Fruit fly (Drosophila melanogaster) whole organism, embryonic: ENCODE data around the gene Chro.

Experiments used
- Ada2b ChIP-seq: fragments of 200-800 bp; sonication (Bioruptor generic); IDR thresholded peaks from 2 replicates; pipeline ENCODE4 v1.3.6; 2022; ENCODE audit warnings: missing biosample characterization, missing genetic modification characterization
- Atf3 ChIP-seq: fragments of 200-800 bp; sonication (Bioruptor generic); optimal IDR thresholded peaks from 3 replicates; lab custom pipeline; 2016; ENCODE audit warnings: missing biosample characterization, missing genetic modification characterization
- Atf6 ChIP-seq: fragments of 200-800 bp; sonication (Bioruptor generic); IDR thresholded peaks from 2 replicates; pipeline ENCODE4 v1.3.6; 2022; ENCODE audit warnings: missing biosample characterization, missing genetic modification characterization
- B-H2 ChIP-seq: fragments of 200-800 bp; sonication (Bioruptor generic); optimal IDR thresholded peaks from 2 replicates; lab custom pipeline; 2018; ENCODE audit warnings: missing biosample characterization, mild to moderate bottlenecking, missing genetic modification characterization
- Bdp1 ChIP-seq: fragments of 200-800 bp; sonication (Bioruptor generic); optimal IDR thresholded peaks from 3 replicates; lab custom pipeline; 2016; ENCODE audit warnings: missing biosample characterization, missing genetic modification characterization
- CG11504 ChIP-seq: fragments of 200-800 bp; sonication (Bioruptor generic); optimal IDR thresholded peaks from 3 replicates; lab custom pipeline; 2019; ENCODE audit warnings: missing biosample characterization, mild to moderate bottlenecking, missing genetic modification characterization, moderate library complexity
- CG11723 ChIP-seq: fragments of 200-800 bp; sonication (Bioruptor generic); optimal IDR thresholded peaks from 2 replicates; lab custom pipeline; 2017; ENCODE audit warnings: missing biosample characterization, mild to moderate bottlenecking, missing genetic modification characterization
- CG12659 ChIP-seq: fragments of 200-800 bp; sonication (Bioruptor generic); optimal IDR thresholded peaks from 3 replicates; lab custom pipeline; 2017; ENCODE audit warnings: mild to moderate bottlenecking, missing biosample characterization, missing genetic modification reagents, missing genetic modification characterization
- CG14014 ChIP-seq: fragments of 200-800 bp; sonication (Bioruptor generic); IDR thresholded peaks from 2 replicates; pipeline ENCODE4 v1.3.6; 2022; ENCODE audit warnings: missing biosample characterization, missing genetic modification characterization
- CG15601 ChIP-seq: fragments of 200-800 bp; sonication (Bioruptor generic); optimal IDR thresholded peaks from 3 replicates; lab custom pipeline; 2019; ENCODE audit warnings: missing biosample characterization, mild to moderate bottlenecking, missing genetic modification characterization, moderate library complexity
- CG15696 ChIP-seq: fragments of 200-800 bp; sonication (Bioruptor generic); optimal IDR thresholded peaks from 2 replicates; lab custom pipeline; 2019; ENCODE audit warnings: missing biosample characterization, mild to moderate bottlenecking, missing genetic modification characterization, moderate library complexity
- CG17186 ChIP-seq: fragments of 200-800 bp; sonication (Bioruptor generic); optimal IDR thresholded peaks from 3 replicates; lab custom pipeline; 2017; ENCODE audit warnings: missing biosample characterization, missing genetic modification reagents, missing genetic modification characterization
- CG18764 ChIP-seq: fragments of 200-800 bp; sonication (Bioruptor generic); optimal IDR thresholded peaks from 3 replicates; lab custom pipeline; 2016; ENCODE audit warnings: missing biosample characterization, missing genetic modification characterization
- CG2875 ChIP-seq: fragments of 200-800 bp; sonication (Bioruptor generic); optimal IDR thresholded peaks from 2 replicates; lab custom pipeline; 2017; ENCODE audit warnings: missing biosample characterization, mild to moderate bottlenecking, missing genetic modification characterization, missing genetic modification reagents
- CG31224 ChIP-seq: fragments of 200-800 bp; sonication (Bioruptor generic); IDR thresholded peaks from 2 replicates; pipeline ENCODE4 v1.3.6; 2022; ENCODE audit warnings: missing biosample characterization, missing genetic modification characterization
- CG32532 ChIP-seq: fragments of 200-800 bp; sonication (Bioruptor generic); IDR thresholded peaks from 2 replicates; pipeline ENCODE4 v1.3.6; 2022; ENCODE audit warnings: missing biosample characterization, missing genetic modification characterization
- CG3281 ChIP-seq: fragments of 200-800 bp; sonication (Bioruptor generic); optimal IDR thresholded peaks from 3 replicates; lab custom pipeline; 2017; ENCODE audit warnings: missing biosample characterization, mild to moderate bottlenecking, missing genetic modification characterization
- CG33213 ChIP-seq: fragments of 200-800 bp; sonication (Bioruptor generic); optimal IDR thresholded peaks from 3 replicates; lab custom pipeline; 2016; ENCODE audit warnings: missing biosample characterization, missing genetic modification characterization
- CG34376 ChIP-seq: fragments of 200-800 bp; sonication (Bioruptor generic); optimal IDR thresholded peaks from 2 replicates; lab custom pipeline; 2018; ENCODE audit warnings: missing biosample characterization, mild to moderate bottlenecking, missing genetic modification characterization
- CG3726 ChIP-seq: fragments of 200-800 bp; sonication (Bioruptor generic); IDR thresholded peaks from 3 replicates; pipeline ENCODE4, ENCODE4 v1.3.6; 2022; ENCODE audit warnings: missing biosample characterization, missing genetic modification characterization
- CG4360 ChIP-seq: fragments of 200-800 bp; sonication (Bioruptor generic); IDR thresholded peaks from 2 replicates; pipeline ENCODE4 v1.3.6; 2022; ENCODE audit warnings: missing biosample characterization, missing genetic modification characterization
- CG4424 ChIP-seq: fragments of 200-800 bp; sonication (Bioruptor generic); optimal IDR thresholded peaks from 3 replicates; lab custom pipeline; 2016; ENCODE audit warnings: missing biosample characterization, missing genetic modification characterization
- CG6683 ChIP-seq: fragments of 200-800 bp; sonication (Bioruptor generic); optimal IDR thresholded peaks from 2 replicates; lab custom pipeline; 2017; ENCODE audit warnings: missing biosample characterization, mild to moderate bottlenecking, missing genetic modification characterization, missing genetic modification reagents
- CG7786 ChIP-seq: fragments of 200-800 bp; sonication (Bioruptor generic); optimal IDR thresholded peaks from 2 replicates; lab custom pipeline; 2016; ENCODE audit warnings: missing biosample characterization, missing genetic modification characterization
- CG8089 ChIP-seq: fragments of 200-800 bp; sonication (Bioruptor generic); optimal IDR thresholded peaks from 3 replicates; lab custom pipeline; 2016; ENCODE audit warnings: missing biosample characterization, missing genetic modification characterization
- CHES-1-like ChIP-seq: fragments of 200-800 bp; sonication (Bioruptor generic); optimal IDR thresholded peaks from 2 replicates; lab custom pipeline; 2016; ENCODE audit warnings: missing biosample characterization, missing genetic modification characterization
- Camta ChIP-seq: fragments of 200-800 bp; sonication (Bioruptor generic); optimal IDR thresholded peaks from 2 replicates; lab custom pipeline; 2016; ENCODE audit warnings: missing biosample characterization, missing genetic modification characterization
- Dip2 ChIP-seq: fragments of 200-800 bp; sonication (Bioruptor generic); IDR thresholded peaks from 2 replicates; pipeline ENCODE4 v1.3.6; 2022; ENCODE audit warnings: missing biosample characterization, missing genetic modification characterization
- Doc3 ChIP-seq: fragments of 200-800 bp; sonication (Bioruptor generic); IDR thresholded peaks from 3 replicates; pipeline ENCODE4 v1.3.6; 2022; ENCODE audit warnings: missing biosample characterization, missing genetic modification characterization; ENCODE audit not compliant: partially characterized antibody
- Gsc ChIP-seq: fragments of 200-800 bp; sonication (Bioruptor generic); IDR thresholded peaks from 2 replicates; pipeline ENCODE4 v1.3.6; 2022; ENCODE audit warnings: missing biosample characterization, missing genetic modification characterization
- HLH3B ChIP-seq: fragments of 200-800 bp; sonication (Bioruptor generic); IDR thresholded peaks from 2 replicates; pipeline ENCODE4 v1.3.6; 2022; ENCODE audit warnings: missing biosample characterization, missing genetic modification characterization
- MESR4 ChIP-seq: fragments of 200-800 bp; sonication (Bioruptor generic); optimal IDR thresholded peaks from 2 replicates; lab custom pipeline; 2018; ENCODE audit warnings: missing biosample characterization, mild to moderate bottlenecking, missing genetic modification characterization, moderate library complexity
- Nf-YC ChIP-seq: fragments of 200-800 bp; optimal IDR thresholded peaks from 3 replicates; lab custom pipeline; 2019; ENCODE audit warnings: missing biosample characterization, mild to moderate bottlenecking, missing genetic modification characterization, moderate library complexity
- Trl ChIP-seq, 3 experiments: fragments of >200 bp in 2 of 3; fragments of 200-800 bp in 1 of 3; sonication (Bioruptor generic) in 1 of 3; optimal IDR thresholded peaks; 2 replicates in 1 of 3; 3 replicates in 2 of 3; lab custom pipeline; 2016 to 2017; ENCODE audit warnings: missing biosample characterization in 1 of 3, missing genetic modification characterization in 1 of 3
- abd-A ChIP-seq: fragments of 200-800 bp; sonication (Bioruptor generic); optimal IDR thresholded peaks from 3 replicates; lab custom pipeline; 2019; ENCODE audit warnings: missing biosample characterization, mild to moderate bottlenecking, missing genetic modification characterization, moderate library complexity
- ara ChIP-seq: fragments of 200-800 bp; sonication (Bioruptor generic); IDR thresholded peaks from 2 replicates; pipeline ENCODE4 v1.3.6; 2022; ENCODE audit warnings: missing biosample characterization, missing genetic modification characterization
- ash1 ChIP-seq: fragments of 200-800 bp; sonication (Bioruptor generic); optimal IDR thresholded peaks from 2 replicates; lab custom pipeline; 2018; ENCODE audit warnings: missing biosample characterization, mild to moderate bottlenecking, missing genetic modification characterization
- bcd ChIP-seq: fragments of 200-800 bp; sonication (Bioruptor generic); optimal IDR thresholded peaks from 2 replicates; lab custom pipeline; 2017; ENCODE audit warnings: missing biosample characterization, mild to moderate bottlenecking, missing genetic modification characterization
- chm ChIP-seq: fragments of 200-800 bp; sonication (Bioruptor generic); IDR thresholded peaks from 2 replicates; pipeline ENCODE4 v1.3.6; 2022; ENCODE audit warnings: missing biosample characterization, missing genetic modification characterization
- dmrt99B ChIP-seq: fragments of 200-800 bp; sonication (Bioruptor generic); optimal IDR thresholded peaks from 2 replicates; lab custom pipeline; 2018; ENCODE audit warnings: missing biosample characterization, mild to moderate bottlenecking, missing genetic modification characterization, moderate library complexity
- exex ChIP-seq: fragments of 200-800 bp; sonication (Bioruptor generic); optimal IDR thresholded peaks from 4 replicates; lab custom pipeline; 2018; ENCODE audit warnings: missing biosample characterization, mild to moderate bottlenecking, missing genetic modification characterization, moderate library complexity
- gem ChIP-seq: fragments of 200-800 bp; sonication (Bioruptor generic); optimal IDR thresholded peaks from 2 replicates; lab custom pipeline; 2019; ENCODE audit warnings: missing biosample characterization, mild to moderate bottlenecking, missing genetic modification characterization, moderate library complexity
- hth ChIP-seq: fragments of >200 bp; optimal IDR thresholded peaks from 2 replicates; lab custom pipeline; 2017; ENCODE audit warnings: inconsistent platforms
- ind ChIP-seq: fragments of 200-800 bp; sonication (Bioruptor generic); optimal IDR thresholded peaks from 3 replicates; lab custom pipeline; 2016; ENCODE audit warnings: missing biosample characterization, missing genetic modification characterization
- insv ChIP-seq, 2 experiments: fragments of 200-800 bp; sonication (Bioruptor generic); optimal IDR thresholded peaks; 3 replicates each; lab custom pipeline; 2016 to 2018; ENCODE audit warnings: missing biosample characterization in 2 of 2, missing genetic modification characterization in 2 of 2
- inv ChIP-seq: fragments of 200-800 bp; sonication (Bioruptor generic); IDR thresholded peaks from 2 replicates; pipeline ENCODE4 v1.3.6; 2022; ENCODE audit warnings: missing biosample characterization, missing genetic modification characterization; ENCODE audit not compliant: partially characterized antibody
- sens ChIP-seq: fragments of 200-800 bp; sonication (Bioruptor generic); peaks from one replicate; lab custom pipeline; 2016; ENCODE audit warnings: missing biosample characterization, missing genetic modification characterization
- shn ChIP-seq: fragments of 200-800 bp; sonication (Bioruptor generic); optimal IDR thresholded peaks from 3 replicates; lab custom pipeline; 2016; ENCODE audit warnings: missing biosample characterization, missing genetic modification characterization
- slbo ChIP-seq: fragments of 200-800 bp; sonication (Bioruptor generic); IDR thresholded peaks from 2 replicates; pipeline ENCODE4 v1.3.6; 2022; ENCODE audit warnings: missing biosample characterization, missing genetic modification characterization
- ttk ChIP-seq: fragments of 200-800 bp; sonication (Bioruptor generic); IDR thresholded peaks from 2 replicates; pipeline ENCODE4 v2.1.2; 2022; ENCODE audit warnings: missing biosample characterization, missing genetic modification characterization
- tup ChIP-seq: fragments of 200-800 bp; sonication (Bioruptor generic); optimal IDR thresholded peaks from 2 replicates; lab custom pipeline; 2016; ENCODE audit warnings: missing biosample characterization, mild to moderate bottlenecking, missing genetic modification characterization, moderate library complexity
- twi ChIP-seq: fragments of 200-800 bp; optimal IDR thresholded peaks from 2 replicates; lab custom pipeline; 2019; ENCODE audit warnings: missing biosample characterization, mild to moderate bottlenecking, missing genetic modification characterization, moderate library complexity

Gene Chro

DNA sequence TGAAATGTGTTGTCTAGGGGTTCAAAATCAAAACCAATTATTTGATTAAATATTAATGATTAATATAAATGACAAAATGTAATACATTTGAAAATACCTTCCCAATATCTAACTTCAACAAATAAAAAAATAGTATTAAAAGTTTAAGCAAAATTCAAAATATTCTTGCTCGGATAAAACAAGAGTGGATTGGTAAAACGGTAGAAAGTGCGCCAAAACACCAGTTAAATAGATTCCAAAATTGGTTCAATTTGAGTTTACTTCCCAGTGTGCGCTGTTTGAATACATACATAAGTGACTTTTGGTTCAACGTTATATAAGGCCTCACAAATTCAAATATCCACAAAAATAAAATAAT, 13.7 kb downstream of the Chro start (continued):
- TF ChIP-seq chm (GFP tag; lab: Robert Waterston, UW) (no peak), CG33213 (no peak), CG11723 (GFP tag; lab: Kevin White, UChicago) (peak; percentile 45), Bdp1 (GFP tag; lab: Kevin White, UChicago) (no peak), MESR4 (GFP tag; lab: Kevin White, UChicago) (no peak), Camta (GFP tag; lab: Kevin White, UChicago) (no peak), CG2875 (GFP tag; lab: Kevin White, UChicago) (peak; percentile 23), exex (no peak), slbo (GFP tag; lab: Robert Waterston, UW) (peak; percentile 71), CG3281 (GFP tag; lab: Kevin White, UChicago) (peak; percentile 76), ind (GFP tag; lab: Kevin White, UChicago) (peak; percentile 58), CG4360 (GFP tag; lab: Robert Waterston, UW) (no peak), shn (GFP tag; lab: Kevin White, UChicago) (no peak), CG8089 (no peak), Ada2b (GFP tag; lab: Robert Waterston, UW) (peak; percentile 71; the same call in 1 of the 2 replicates), CG7786 (GFP tag; lab: Kevin White, UChicago) (no peak), dmrt99B (tag; lab: Kevin White, UChicago) (peak; percentile 90), CG15696 (tag; lab: Kevin White, UChicago) (peak; percentile 23), CG15601 (tag; lab: Kevin White, UChicago) (no peak), CG32532 (GFP tag; lab: Robert Waterston, UW) (peak; percentile 69; the same call in 1 of the 2 replicates), CG11504 (peak; percentile 85), CG31224 (GFP tag; lab: Robert Waterston, UW) (peak; percentile 27; the same call in 1 of the 2 replicates), twi (peak; percentile 6), Doc3 (GFP tag; lab: Robert Waterston, UW) (no peak), CHES-1-like (GFP tag; lab: Kevin White, UChicago) (no peak), B-H2 (GFP tag; lab: Kevin White, UChicago) (peak; percentile 4), hth (no peak), inv (GFP tag; lab: Robert Waterston, UW) (no peak), CG6683 (no peak), Trl (optimal IDR thresholded peaks at IDR 0.05; lab: Kevin White, UChicago) (no peak), Trl (GFP tag; optimal IDR thresholded peaks at IDR 0.05; lab: Kevin White, UChicago) (no peak), Nf-YC (tag; lab: Kevin White, UChicago) (peak; percentile 61), ttk (GFP tag; lab: Robert Waterston, UW) (peak; percentile 54), ash1 (GFP tag; lab: Kevin White, UChicago) (no peak), CG34376 (GFP tag; lab: Kevin White, UChicago) (no peak), abd-A (tag; lab: Kevin White, UChicago) (no peak), sens (GFP tag; lab: Kevin White, UChicago) (peak; percentile 56), ara (peak; percentile 15; the same call in 1 of the 2 replicates), CG3726 (GFP tag; lab: Robert Waterston, UW) (no peak), tup (GFP tag; lab: Kevin White, UChicago) (no peak), Atf6 (peak; percentile 81), CG18764 (GFP tag; lab: Kevin White, UChicago) (no peak), Dip2 (GFP tag; lab: Robert Waterston, UW) (no peak), bcd (peak; percentile 58), CG14014 (GFP tag; lab: Robert Waterston, UW) (peak; percentile 69), CG4424 (GFP tag; lab: Kevin White, UChicago) (peak; percentile 68), HLH3B (GFP tag; lab: Robert Waterston, UW) (peak; percentile 71), Atf3 (GFP tag; lab: Kevin White, UChicago) (peak; percentile 12), gem (tag; lab: Kevin White, UChicago) (peak; percentile 91), insv (GFP tag; optimal IDR thresholded peaks at IDR 0.05; lab: Kevin White, UChicago) (peak in 1 of 2 experiments; percentile 7), CG12659 (GFP tag; lab: Kevin White, UChicago) (peak; percentile 72), CG17186 (GFP tag; lab: Kevin White, UChicago) (no peak), Gsc (GFP tag; lab: Robert Waterston, UW) (no peak)
